Fruit fly (Drosophila melanogaster) whole organism, pupa: Measurements from ENCODE around the gene Cka.

Experiments used
- CG10348 ChIP-seq: fragments of 200-800 bp; sonication (Bioruptor generic); IDR thresholded peaks from 2 replicates; pipeline ENCODE4 v1.3.6; 2022; ENCODE audit warnings: missing biosample characterization, missing genetic modification characterization
- CG13204 ChIP-seq: fragments of 200-800 bp; sonication (Bioruptor generic); optimal IDR thresholded peaks from 2 replicates; lab custom pipeline; 2018; ENCODE audit warnings: missing biosample characterization, mild to moderate bottlenecking, missing genetic modification characterization, moderate library complexity
- CG14655 ChIP-seq: fragments of 200-800 bp; sonication (Bioruptor generic); optimal IDR thresholded peaks from 3 replicates; lab custom pipeline; 2017; ENCODE audit warnings: mild to moderate bottlenecking, missing biosample characterization, missing genetic modification reagents, missing genetic modification characterization
- CG15710 ChIP-seq: fragments of 200-800 bp; sonication (Bioruptor generic); optimal IDR thresholded peaks from 2 replicates; lab custom pipeline; 2018; ENCODE audit warnings: missing biosample characterization, mild to moderate bottlenecking, missing genetic modification characterization, moderate library complexity
- CG17806 ChIP-seq: fragments of 200-800 bp; sonication (Bioruptor generic); optimal IDR thresholded peaks from 2 replicates; lab custom pipeline; 2018; ENCODE audit warnings: missing biosample characterization, mild to moderate bottlenecking, missing genetic modification characterization, moderate library complexity
- CG32121 ChIP-seq: fragments of 200-800 bp; sonication (Bioruptor generic); IDR thresholded peaks from 2 replicates; pipeline ENCODE4 v1.3.6; 2022; ENCODE audit warnings: missing biosample characterization, missing genetic modification characterization
- CG34367 ChIP-seq: fragments of 200-800 bp; sonication (Bioruptor generic); optimal IDR thresholded peaks from 2 replicates; lab custom pipeline; 2018; ENCODE audit warnings: missing biosample characterization, mild to moderate bottlenecking, missing genetic modification characterization
- CG9948 ChIP-seq: fragments of 200-800 bp; sonication (Bioruptor generic); optimal IDR thresholded peaks from 2 replicates; lab custom pipeline; 2018; ENCODE audit warnings: missing biosample characterization, mild to moderate bottlenecking, missing genetic modification characterization, moderate library complexity
- EcR ChIP-seq: fragments of 200-800 bp; sonication (Bioruptor generic); optimal IDR thresholded peaks from 3 replicates; lab custom pipeline; 2019; ENCODE audit warnings: missing biosample characterization, missing genetic modification characterization, mild to moderate bottlenecking, moderate library complexity, missing genetic modification reagents
- Ets98B ChIP-seq: fragments of 200-800 bp; sonication (Bioruptor generic); IDR thresholded peaks from 2 replicates; pipeline ENCODE4 v1.3.6; 2022; ENCODE audit warnings: missing biosample characterization, missing genetic modification characterization
- Pif1B ChIP-seq: fragments of 200-800 bp; sonication (Bioruptor generic); optimal IDR thresholded peaks from 3 replicates; lab custom pipeline; 2016; ENCODE audit warnings: missing biosample characterization, missing genetic modification characterization
- fd96Ca ChIP-seq: fragments of 200-800 bp; sonication (Bioruptor generic); IDR thresholded peaks from 3 replicates; pipeline ENCODE4 v1.3.6; 2022; ENCODE audit warnings: missing biosample characterization, missing genetic modification characterization
- gl ChIP-seq: fragments of 200-800 bp; sonication (Bioruptor generic); optimal IDR thresholded peaks from 2 replicates; lab custom pipeline; 2018; ENCODE audit warnings: missing biosample characterization, mild to moderate bottlenecking, missing genetic modification characterization
- rn ChIP-seq: fragments of 200-800 bp; sonication (Bioruptor generic); IDR thresholded peaks from 2 replicates; pipeline ENCODE4 v1.3.6; 2022; ENCODE audit warnings: missing biosample characterization, missing genetic modification characterization

DNA sequence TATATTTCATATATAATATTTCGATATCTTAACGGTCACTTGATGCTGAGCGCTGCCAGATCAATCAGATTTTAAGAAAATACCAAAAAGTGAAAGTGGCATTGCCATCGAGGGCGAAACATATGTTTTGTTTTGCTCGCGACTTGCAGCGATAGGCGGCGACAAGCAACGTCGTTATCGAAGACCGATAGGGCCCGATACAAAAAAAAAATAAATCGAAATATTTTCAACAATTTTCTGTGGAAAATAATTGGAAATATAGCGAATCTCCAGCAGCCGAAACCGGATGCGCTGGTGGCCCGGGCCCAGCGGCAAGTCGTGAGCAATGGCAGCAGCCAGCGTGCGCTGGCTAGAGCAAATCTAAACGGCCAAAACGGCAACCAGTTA is 12.8 kb downstream of the Cka start, which contains the start of gene Megf8:
- TF ChIP-seq CG15710 (tag; lab: Kevin White, UChicago) (no peak), CG9948 (tag; lab: Kevin White, UChicago) (no peak), Pif1B (GFP tag; lab: Kevin White, UChicago) (no peak), gl (tag; lab: Kevin White, UChicago) (no peak), EcR (no peak), CG17806 (tag; lab: Kevin White, UChicago) (no peak), CG14655 (GFP tag; lab: Kevin White, UChicago) (no peak), CG10348 (GFP tag; lab: Robert Waterston, UW) (no peak), fd96Ca (GFP tag; lab: Robert Waterston, UW) (no peak), CG13204 (GFP tag; lab: Kevin White, UChicago) (no peak), CG34367 (tag; lab: Kevin White, UChicago) (no peak), CG32121 (GFP tag; lab: Robert Waterston, UW) (no peak), rn (no peak), Ets98B (GFP tag; lab: Robert Waterston, UW) (no peak)
